Worm (Caenorhabditis elegans) whole organism, L3 larva: ENCODE results near the gene F34H10.5.

ENCODE experiments used
- ama-1 ChIP-seq: fragments of 150-350 bp; optimal IDR thresholded peaks from 2 replicates; lab custom pipeline; 2018
- ceh-82 ChIP-seq: fragments of 150-350 bp; optimal IDR thresholded peaks from 2 replicates; lab custom pipeline; 2014; ENCODE audit warnings: missing biosample characterization, missing genetic modification characterization
- egl-5 ChIP-seq: fragments of 150-350 bp; optimal IDR thresholded peaks from 2 replicates; lab custom pipeline; 2017; ENCODE audit warnings: missing biosample characterization, missing genetic modification reagents, missing genetic modification characterization, inconsistent platforms
- elt-2 ChIP-seq: sonication (generic microtip); optimal IDR thresholded peaks from 2 replicates; lab custom pipeline; 2016; ENCODE audit warnings: missing genetic modification reagents, mild to moderate bottlenecking, missing genetic modification characterization, missing compliant biosample characterization
- elt-3 ChIP-seq, 3 experiments: fragments of 150-350 bp in 1 of 3; sonication (generic microtip) in 2 of 3; optimal IDR thresholded peaks; 2 replicates in 2 of 3; 4 replicates in 1 of 3; lab custom pipeline; 2014 to 2017; ENCODE audit warnings: missing biosample characterization in 3 of 3, missing genetic modification characterization in 3 of 3
- lin-15B ChIP-seq: fragments of 150-350 bp; optimal IDR thresholded peaks from 2 replicates; lab custom pipeline; 2014; ENCODE audit warnings: missing biosample characterization, missing genetic modification characterization
- nhr-237 ChIP-seq: fragments of 150-350 bp; optimal IDR thresholded peaks from 2 replicates; lab custom pipeline; 2014; ENCODE audit warnings: missing biosample characterization, missing genetic modification characterization
- nhr-28 ChIP-seq: fragments of 150-350 bp; optimal IDR thresholded peaks from 2 replicates; lab custom pipeline; 2014; ENCODE audit warnings: missing biosample characterization, missing genetic modification characterization
- pha-4 ChIP-seq: fragments of 150-350 bp; optimal IDR thresholded peaks from 2 replicates; lab custom pipeline; 2014; ENCODE audit warnings: missing biosample characterization, missing genetic modification reagents, missing genetic modification characterization
- pqm-1 ChIP-seq: fragments of 150-350 bp; optimal IDR thresholded peaks from 2 replicates; lab custom pipeline; 2017; ENCODE audit warnings: missing biosample characterization, missing genetic modification characterization, inconsistent platforms
- skn-1 ChIP-seq: fragments of 150-350 bp; optimal IDR thresholded peaks from 2 replicates; lab custom pipeline; 2014; ENCODE audit warnings: missing biosample characterization, missing genetic modification characterization
- snpc-4 ChIP-seq: fragments of 150-350 bp; optimal IDR thresholded peaks from 2 replicates; lab custom pipeline; 2014; ENCODE audit warnings: missing biosample characterization, missing genetic modification characterization

Gene F34H10.5

ce11 chrX:9680119-9680682 lies 44.7 kb downstream of the F34H10.5 start, which contains the start of gene ifp-1:
Gene ifp-1, minus strand, starts transcription at chrX:9680169.
- TF ChIP-seq lin-15B (tag; lab: Kevin White, UChicago) (no peak), elt-3 (tag; optimal IDR thresholded peaks at IDR 0.05; lab: Kevin White, UChicago) (no peak), elt-2 (peak; percentile 95), snpc-4 (tag; lab: Kevin White, UChicago) (no peak), ama-1 (lab: Kevin White, UChicago) (no peak), egl-5 (no peak), nhr-237 (no peak), ceh-82 (tag; lab: Kevin White, UChicago) (no peak), pqm-1 (peak; percentile 63), skn-1 (tag; lab: Kevin White, UChicago) (no peak), nhr-28 (tag; lab: Kevin White, UChicago) (no peak), pha-4 (peak; percentile 14)
